Worm (Caenorhabditis elegans) whole organism, L4/young adult: Measurements from ENCODE around the gene fipr-8.

Experiments
- W03F9.2 ChIP-seq: fragments of 150-350 bp; optimal IDR thresholded peaks from 2 replicates; lab custom pipeline; 2014; ENCODE audit warnings: missing biosample characterization, missing genetic modification characterization
- dao-5 ChIP-seq: sonication (generic microtip); optimal IDR thresholded peaks from 2 replicates; lab custom pipeline; 2016; ENCODE audit warnings: missing genotype, missing genetic modification characterization, moderate library complexity, missing compliant biosample characterization
- him-1 ChIP-seq: sonication (generic microtip); optimal IDR thresholded peaks from 2 replicates; lab custom pipeline; 2016; ENCODE audit warnings: missing genotype, missing genetic modification reagents, missing genetic modification characterization, missing compliant biosample characterization

DNA sequence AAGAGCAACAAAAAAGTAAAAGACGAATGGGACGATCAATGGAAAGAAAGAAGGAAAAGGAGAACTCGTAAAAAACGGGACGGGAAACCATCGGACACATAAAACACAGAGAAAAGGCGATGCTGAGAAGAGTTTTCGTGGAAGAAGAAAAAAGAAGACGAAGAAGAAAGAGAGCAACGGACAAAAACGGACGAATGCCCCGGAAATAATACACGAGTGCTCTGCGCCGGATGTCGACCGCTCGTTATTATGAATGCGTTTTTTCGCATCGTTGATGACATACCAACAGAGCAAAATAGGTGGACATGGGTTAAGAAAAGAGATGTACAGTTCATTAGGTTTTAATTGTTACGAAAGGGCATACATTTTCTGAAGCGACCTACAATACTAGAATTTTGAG is 35.9 kb upstream of the fipr-8 start, which contains the start of gene Y22F5A.11:
- TF ChIP-seq him-1 (tag; lab: Kevin White, UChicago) (no peak), W03F9.2 (tag; lab: Kevin White, UChicago) (no peak), dao-5 (tag; lab: Kevin White, UChicago) (no peak)
